Worm (Caenorhabditis elegans) whole organism, L1 larva: ENCODE results near the gene glo-4.

Experiments used
- C04F5.9 ChIP-seq: sonication (generic microtip); optimal IDR thresholded peaks from 2 replicates; lab custom pipeline; 2016; ENCODE audit warnings: missing genetic modification characterization, missing compliant biosample characterization
- C16A3.4 ChIP-seq: fragments of 150-350 bp; optimal IDR thresholded peaks from 2 replicates; lab custom pipeline; 2014; ENCODE audit warnings: missing biosample characterization, missing genetic modification characterization
- C34B4.2 ChIP-seq: sonication (generic microtip); optimal IDR thresholded peaks from 2 replicates; lab custom pipeline; 2017; ENCODE audit warnings: mild to moderate bottlenecking, missing genetic modification characterization, missing compliant biosample characterization
- F16B12.6 ChIP-seq: fragments of 150-350 bp; optimal IDR thresholded peaks from 2 replicates; lab custom pipeline; 2014; ENCODE audit warnings: missing biosample characterization, missing genetic modification characterization
- Y116A8C.19 ChIP-seq: sonication (generic microtip); optimal IDR thresholded peaks from 2 replicates; lab custom pipeline; 2016; ENCODE audit warnings: missing compliant biosample characterization, missing genetic modification characterization, borderline replicate concordance
- alr-1 ChIP-seq: fragments of 200-800 bp; sonication (Bioruptor generic); optimal IDR thresholded peaks from 2 replicates; lab custom pipeline; 2018; ENCODE audit warnings: borderline replicate concordance, mild to moderate bottlenecking, missing genetic modification characterization, missing compliant biosample characterization
- ceh-63 ChIP-seq: fragments of 200-800 bp; sonication (Bioruptor generic); optimal IDR thresholded peaks from 2 replicates; lab custom pipeline; 2018; ENCODE audit warnings: mild to moderate bottlenecking, missing genetic modification characterization, missing compliant biosample characterization
- dsc-1 ChIP-seq: sonication (generic microtip); optimal IDR thresholded peaks from 2 replicates; lab custom pipeline; 2016; ENCODE audit warnings: mild to moderate bottlenecking, missing genetic modification characterization, missing compliant biosample characterization
- efl-1 ChIP-seq, 4 experiments: fragments of 150-350 bp; optimal IDR thresholded peaks in 3 of 4; peaks in 1 of 4; 1 replicate in 1 of 4; 2 replicates in 3 of 4; lab custom pipeline; 2014; ENCODE audit warnings: missing biosample characterization in 2 of 4, missing genetic modification characterization in 2 of 4, missing genetic modification reagents in 2 of 4
- egl-27 ChIP-seq, 2 experiments: fragments of 150-350 bp in 1 of 2; sonication (generic microtip); optimal IDR thresholded peaks; 3 replicates each; lab custom pipeline; 2017 to 2018; ENCODE audit warnings: missing biosample characterization in 2 of 2, missing genetic modification characterization in 2 of 2, missing genetic modification reagents in 2 of 2
- elt-2 ChIP-seq: sonication (generic microtip); optimal IDR thresholded peaks from 2 replicates; lab custom pipeline; 2016; ENCODE audit warnings: missing genetic modification characterization, mild to moderate bottlenecking, inconsistent platforms, missing compliant biosample characterization, missing genetic modification reagents
- elt-3 ChIP-seq, 6 experiments: fragments of 150-350 bp in 1 of 6; sonication (generic microtip); optimal IDR thresholded peaks; 2 replicates each; lab custom pipeline; 2017 to 2018; ENCODE audit warnings: missing biosample characterization in 6 of 6, missing genetic modification characterization in 6 of 6, inconsistent platforms in 1 of 6
- ets-5 ChIP-seq: fragments of 200-800 bp; sonication (Bioruptor generic); IDR thresholded peaks from 2 replicates; pipeline ENCODE4 v1.3.6; 2022; ENCODE audit warnings: missing genetic modification characterization, missing compliant biosample characterization
- fkh-10 ChIP-seq: sonication (generic microtip); optimal IDR thresholded peaks from 2 replicates; lab custom pipeline; 2017; ENCODE audit warnings: missing biosample characterization, missing genetic modification reagents, missing genetic modification characterization
- fkh-8 ChIP-seq: sonication (generic microtip); optimal IDR thresholded peaks from 2 replicates; lab custom pipeline; 2016; ENCODE audit warnings: mild to moderate bottlenecking, missing genetic modification characterization, missing compliant biosample characterization
- fos-1 ChIP-seq: fragments of 150-350 bp; optimal IDR thresholded peaks from 2 replicates; lab custom pipeline; 2014; ENCODE audit warnings: missing biosample characterization, missing genetic modification characterization
- grh-1 ChIP-seq: fragments of 200-800 bp; sonication (Bioruptor generic); IDR thresholded peaks from 2 replicates; pipeline ENCODE4 v1.3.6; 2022; ENCODE audit warnings: missing genetic modification reagents, missing genetic modification characterization, missing compliant biosample characterization
- hlh-4 ChIP-seq: sonication (generic microtip); optimal IDR thresholded peaks from 2 replicates; lab custom pipeline; 2016; ENCODE audit warnings: mild to moderate bottlenecking, missing genetic modification characterization, missing compliant biosample characterization
- jun-1 ChIP-seq: fragments of 150-350 bp; optimal IDR thresholded peaks from 2 replicates; lab custom pipeline; 2014; ENCODE audit warnings: missing biosample characterization, missing genetic modification reagents, missing genetic modification characterization
- lin-13 ChIP-seq: fragments of 150-350 bp; optimal IDR thresholded peaks from 2 replicates; lab custom pipeline; 2014; ENCODE audit warnings: missing biosample characterization, missing genetic modification reagents, missing genetic modification characterization
- lin-15B ChIP-seq: fragments of 150-350 bp; sonication (generic microtip); optimal IDR thresholded peaks from 3 replicates; lab custom pipeline; 2014; ENCODE audit warnings: missing biosample characterization, missing genetic modification characterization
- lsy-2 ChIP-seq, 2 experiments: fragments of 150-350 bp; optimal IDR thresholded peaks; 2 replicates each; lab custom pipeline; 2014; ENCODE audit warnings: missing biosample characterization in 2 of 2, missing genetic modification characterization in 2 of 2
- nhr-20 ChIP-seq: sonication (generic microtip); optimal IDR thresholded peaks from 2 replicates; lab custom pipeline; 2016; ENCODE audit warnings: mild to moderate bottlenecking, missing genetic modification characterization, missing compliant biosample characterization
- nhr-47 ChIP-seq: sonication (generic microtip); optimal IDR thresholded peaks from 2 replicates; lab custom pipeline; 2016; ENCODE audit warnings: mild to moderate bottlenecking, missing genetic modification characterization, moderate library complexity, missing compliant biosample characterization
- nhr-71 ChIP-seq: sonication (generic microtip); optimal IDR thresholded peaks from 2 replicates; lab custom pipeline; 2016; ENCODE audit warnings: mild to moderate bottlenecking, missing genetic modification characterization, moderate library complexity, missing compliant biosample characterization
- nhr-76 ChIP-seq: sonication (generic microtip); optimal IDR thresholded peaks from 2 replicates; lab custom pipeline; 2017; ENCODE audit warnings: missing biosample characterization, missing genetic modification characterization
- nhr-77 ChIP-seq: fragments of 150-350 bp; optimal IDR thresholded peaks from 2 replicates; lab custom pipeline; 2014; ENCODE audit warnings: missing biosample characterization, missing genetic modification characterization
- nhr-84 ChIP-seq: sonication (generic microtip); optimal IDR thresholded peaks from 2 replicates; lab custom pipeline; 2017; ENCODE audit warnings: missing biosample characterization, missing genetic modification characterization
- nhr-85 ChIP-seq: sonication (generic microtip); peaks from one replicate; lab custom pipeline; 2016; ENCODE audit warnings: missing genetic modification characterization, inconsistent platforms, missing compliant biosample characterization
- pag-3 ChIP-seq: sonication (generic microtip); optimal IDR thresholded peaks from 2 replicates; lab custom pipeline; 2017; ENCODE audit warnings: missing genetic modification characterization, mild to moderate bottlenecking, missing compliant biosample characterization, antibody characterized with exemption, borderline replicate concordance; ENCODE audit not compliant: insufficient read depth
- pax-3 ChIP-seq: fragments of 200-800 bp; sonication (Bioruptor generic); optimal IDR thresholded peaks from 2 replicates; lab custom pipeline; 2018; ENCODE audit warnings: mild to moderate bottlenecking, missing genetic modification characterization, moderate library complexity, missing compliant biosample characterization
- rnt-1 ChIP-seq: sonication (generic microtip); optimal IDR thresholded peaks from 2 replicates; lab custom pipeline; 2016; ENCODE audit warnings: mild to moderate bottlenecking, missing genetic modification characterization, moderate library complexity, missing compliant biosample characterization
- skn-1 ChIP-seq: fragments of 150-350 bp; optimal IDR thresholded peaks from 2 replicates; lab custom pipeline; 2014; ENCODE audit warnings: missing biosample characterization, missing genetic modification characterization
- snpc-4 ChIP-seq: fragments of 150-350 bp; optimal IDR thresholded peaks from 2 replicates; lab custom pipeline; 2014; ENCODE audit warnings: missing biosample characterization, missing genetic modification characterization
- snu-23 ChIP-seq: sonication (generic microtip); optimal IDR thresholded peaks from 2 replicates; lab custom pipeline; 2016; ENCODE audit warnings: missing genetic modification characterization, missing compliant biosample characterization
- sox-4 ChIP-seq: sonication (generic microtip); optimal IDR thresholded peaks from 2 replicates; lab custom pipeline; 2016; ENCODE audit warnings: missing genetic modification characterization, missing compliant biosample characterization
- sptf-1 ChIP-seq: fragments of 150-350 bp; optimal IDR thresholded peaks from 2 replicates; lab custom pipeline; 2014; ENCODE audit warnings: missing biosample characterization, missing genetic modification characterization
- swsn-7 ChIP-seq: sonication (generic microtip); optimal IDR thresholded peaks from 2 replicates; lab custom pipeline; 2016; ENCODE audit warnings: missing genetic modification characterization, missing compliant biosample characterization
- unc-86 ChIP-seq: sonication (generic microtip); optimal IDR thresholded peaks from 2 replicates; lab custom pipeline; 2016; ENCODE audit warnings: missing genetic modification characterization, missing compliant biosample characterization
- unc-98 ChIP-seq: fragments of 200-800 bp; sonication (Bioruptor generic); IDR thresholded peaks from 2 replicates; pipeline ENCODE4 v1.3.6; 2022; ENCODE audit warnings: missing genetic modification characterization, missing compliant biosample characterization
- xbp-1 ChIP-seq: sonication (generic microtip); optimal IDR thresholded peaks from 2 replicates; lab custom pipeline; 2016; ENCODE audit warnings: missing genetic modification characterization, missing compliant biosample characterization
- zag-1 ChIP-seq: fragments of 150-350 bp; optimal IDR thresholded peaks from 2 replicates; lab custom pipeline; 2014; ENCODE audit warnings: missing biosample characterization, missing genetic modification characterization
- ztf-11 ChIP-seq, 2 experiments: sonication (generic microtip); optimal IDR thresholded peaks; 2 replicates each; lab custom pipeline; 2016 to 2017; ENCODE audit warnings: missing genetic modification characterization in 2 of 2, missing biosample characterization in 1 of 2, missing compliant biosample characterization in 1 of 2

Gene glo-4

ce11 chrV:9270442-9270841 lies 27.4 kb upstream of the glo-4 start (continued):
- no peak for TF ChIP-seq C04F5.9 (tag; lab: Kevin White, UChicago)
- TF ChIP-seq, all 84 proteins: peak for 6

ce11 chrV:9268202-9268601 lies 25.2 kb upstream of the glo-4 start:
- TF ChIP-seq ets-5 (GFP tag; lab: Robert Waterston, UW) (no peak), snu-23 (no peak), nhr-20 (tag; lab: Kevin White, UChicago) (no peak), snpc-4 (tag; lab: Kevin White, UChicago) (no peak), fkh-10 (GFP tag; lab: Kevin White, UChicago) (no peak), nhr-85 (tag; lab: Kevin White, UChicago) (no peak), F16B12.6 (no peak), xbp-1 (no peak), egl-27 (tag; optimal IDR thresholded peaks at IDR 0.05; lab: Kevin White, UChicago) (no peak), alr-1 (tag; lab: Kevin White, UChicago) (no peak), sptf-1 (no peak), Y116A8C.19 (tag; lab: Kevin White, UChicago) (no peak), efl-1 (optimal IDR thresholded peaks at IDR 0.05; lab: Kevin White, UChicago) (no peak), efl-1 (GFP tag; optimal IDR thresholded peaks at IDR 0.05 in 1 of 2; lab: Kevin White, UChicago) (peak in 1 of 2 experiments; percentile 9), ceh-63 (GFP tag; lab: Kevin White, UChicago) (no peak), lin-15B (tag; lab: Kevin White, UChicago) (no peak), ztf-11 (tag; optimal IDR thresholded peaks at IDR 0.05; lab: Kevin White, UChicago) (no peak), dsc-1 (tag; lab: Kevin White, UChicago) (peak; percentile 68), grh-1 (no peak), C34B4.2 (no peak), hlh-4 (tag; lab: Kevin White, UChicago) (no peak), fkh-8 (tag; lab: Kevin White, UChicago) (peak; percentile 5)

DNA sequence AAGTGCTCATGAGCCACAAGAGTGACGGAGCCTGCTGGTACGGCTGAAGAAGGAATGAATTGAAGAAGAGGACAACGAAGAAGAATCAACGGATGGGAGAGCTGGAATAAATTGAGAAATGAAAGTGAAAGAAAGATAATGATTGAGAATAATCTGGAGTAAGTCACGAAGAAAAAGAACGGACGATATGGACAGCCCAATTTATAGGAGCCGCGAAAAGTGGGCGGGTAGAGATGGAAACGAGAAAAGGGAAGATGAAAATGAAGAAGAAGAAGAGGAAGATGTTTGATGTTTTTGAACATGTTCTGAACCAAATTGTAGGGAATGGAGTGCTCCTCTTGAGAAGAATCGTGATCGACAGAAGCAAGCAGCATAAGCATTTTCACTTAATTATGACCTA lies 23.4 kb upstream of the glo-4 start, which contains the start of gene slc-17.7:
Gene slc-17.7, minus strand, starts transcription at position 101 of the 400 bp plus-strand sequence.
- TF ChIP-seq unc-86 (tag; lab: Kevin White, UChicago) = no peak
- TF ChIP-seq nhr-77 (tag; lab: Kevin White, UChicago) = no peak
- no peak for TF ChIP-seq skn-1 (tag; lab: Kevin White, UChicago)
- no peak for TF ChIP-seq jun-1 (tag; lab: Kevin White, UChicago)
- TF ChIP-seq elt-3 (tag; optimal IDR thresholded peaks at IDR 0.05; lab: Kevin White, UChicago) = no peak
- TF ChIP-seq grh-1 = no peak
- no peak for TF ChIP-seq nhr-76

DNA sequence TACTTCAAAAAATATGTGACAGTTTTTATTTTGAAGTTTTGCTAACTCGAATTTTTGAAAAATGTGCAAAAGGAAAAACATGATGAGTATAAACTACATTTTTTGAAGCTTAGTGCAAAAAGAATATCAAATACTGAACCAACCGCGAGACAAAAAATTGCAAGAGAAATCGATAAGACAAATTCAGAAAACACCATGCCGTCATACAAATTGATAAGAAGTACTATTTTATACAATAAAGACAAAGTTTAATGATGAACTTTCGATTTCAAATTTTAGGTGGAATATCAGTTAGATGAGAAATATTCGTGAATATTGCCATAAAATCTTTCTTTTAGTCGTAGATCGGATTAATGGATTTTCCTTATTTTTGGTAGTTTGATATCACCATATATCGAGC lies 19.7 kb upstream of the glo-4 start:
- no peak for TF ChIP-seq grh-1
- peak; percentile 10 for TF ChIP-seq elt-2 (tag; lab: Kevin White, UChicago)
- TF ChIP-seq nhr-20 (tag; lab: Kevin White, UChicago) = peak; percentile 13
- no peak for TF ChIP-seq unc-98 (GFP tag; lab: Robert Waterston, UW)

DNA sequence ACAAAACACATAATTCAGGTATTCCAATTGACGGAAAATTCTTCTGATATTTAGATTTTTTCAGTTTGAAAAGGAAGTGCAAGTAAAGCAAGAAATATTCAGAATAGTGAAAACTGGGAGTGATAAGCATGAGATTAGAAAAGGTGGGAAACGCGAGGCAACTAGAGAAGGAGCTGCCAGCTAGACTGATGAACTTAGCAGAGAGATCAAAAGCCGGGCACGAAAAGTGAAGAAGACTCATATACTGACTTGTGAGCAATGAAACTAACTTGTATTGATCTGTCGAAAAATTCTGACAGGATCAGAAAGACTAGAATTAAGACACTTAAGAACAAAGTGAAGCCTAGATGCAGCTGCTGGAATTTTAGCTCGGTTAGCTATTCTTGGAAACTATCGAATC lies 18.5 kb upstream of the glo-4 start, which contains the start of gene nhr-36:
Gene nhr-36, minus strand, starts transcription at position 101 of the 400 bp plus-strand sequence.
- peak; percentile 32 for TF ChIP-seq nhr-47
- TF ChIP-seq grh-1 = no peak
- TF ChIP-seq fkh-8 (tag; lab: Kevin White, UChicago) = peak; percentile 24
- no peak for TF ChIP-seq F16B12.6
- TF ChIP-seq nhr-71 = peak; percentile 36

ce11 chrV:9260411-9260810 lies 17.4 kb upstream of the glo-4 start:
- TF ChIP-seq rnt-1 (tag; lab: Kevin White, UChicago) = no peak
- TF ChIP-seq dsc-1 (tag; lab: Kevin White, UChicago) = peak; percentile 73
- no peak for TF ChIP-seq fos-1 (tag; lab: Kevin White, UChicago)
- TF ChIP-seq pax-3 (tag; lab: Kevin White, UChicago) = peak; percentile 60
- TF ChIP-seq C04F5.9 (tag; lab: Kevin White, UChicago) = no peak
- TF ChIP-seq pag-3 = no peak
- peak; percentile 12 for TF ChIP-seq swsn-7 (tag; lab: Kevin White, UChicago)
- peak; percentile 68 for TF ChIP-seq sox-4 (tag; lab: Kevin White, UChicago)
- no peak for TF ChIP-seq zag-1 (tag; lab: Kevin White, UChicago)
- TF ChIP-seq nhr-71 = peak; percentile 80
- peak; percentile 43 for TF ChIP-seq nhr-47
- TF ChIP-seq lsy-2 (tag; optimal IDR thresholded peaks at IDR 0.05; lab: Kevin White, UChicago) = no peak
- no peak for TF ChIP-seq nhr-84 (tag; lab: Kevin White, UChicago)
- TF ChIP-seq ztf-11 (tag; optimal IDR thresholded peaks at IDR 0.05; lab: Kevin White, UChicago) = no peak
- TF ChIP-seq C16A3.4 (tag; lab: Kevin White, UChicago) = no peak
- peak; percentile 84 for TF ChIP-seq fkh-8 (tag; lab: Kevin White, UChicago)
- TF ChIP-seq lin-13 (GFP tag; lab: Kevin White, UChicago) = no peak
- TF ChIP-seq hlh-4 (tag; lab: Kevin White, UChicago) = peak; percentile 58
